Worm (Caenorhabditis elegans) whole organism, late embryonic: Measurements from ENCODE around the gene grd-14.

Source experiments
- C38D4.7 ChIP-seq: fragments of 200-800 bp; sonication (Bioruptor generic); optimal IDR thresholded peaks from 2 replicates; lab custom pipeline; 2018; ENCODE audit warnings: mild to moderate bottlenecking, missing genetic modification characterization, moderate library complexity, missing compliant biosample characterization
- F13H6.1 ChIP-seq: sonication (generic microtip); optimal IDR thresholded peaks from 2 replicates; lab custom pipeline; 2016; ENCODE audit warnings: missing genetic modification characterization, missing compliant biosample characterization
- K02D7.2 ChIP-seq: sonication (generic microtip); optimal IDR thresholded peaks from 2 replicates; lab custom pipeline; 2017; ENCODE audit warnings: mild to moderate bottlenecking, missing genetic modification characterization, missing compliant biosample characterization
- K09A11.1 ChIP-seq: sonication (generic microtip); optimal IDR thresholded peaks from 2 replicates; lab custom pipeline; 2017; ENCODE audit warnings: antibody characterized with exemption, mild to moderate bottlenecking, missing genetic modification characterization, missing compliant biosample characterization; ENCODE audit not compliant: insufficient read depth
- T23F11.4 ChIP-seq: fragments of 200-800 bp; sonication (Bioruptor generic); optimal IDR thresholded peaks from 2 replicates; lab custom pipeline; 2018; ENCODE audit warnings: mild to moderate bottlenecking, missing genetic modification characterization, missing compliant biosample characterization
- Y22D7AL.16 ChIP-seq: sonication (generic microtip); optimal IDR thresholded peaks from 2 replicates; lab custom pipeline; 2016; ENCODE audit warnings: missing genetic modification characterization, missing compliant biosample characterization
- ahr-1 ChIP-seq: sonication (generic microtip); optimal IDR thresholded peaks from 2 replicates; lab custom pipeline; 2016; ENCODE audit warnings: missing genetic modification characterization, missing compliant biosample characterization
- ceh-14 ChIP-seq: sonication (generic microtip); optimal IDR thresholded peaks from 2 replicates; lab custom pipeline; 2016; ENCODE audit warnings: missing genotype, missing genetic modification characterization, missing compliant biosample characterization
- ceh-19 ChIP-seq: fragments of 200-800 bp; sonication (Bioruptor generic); optimal IDR thresholded peaks from 2 replicates; lab custom pipeline; 2018; ENCODE audit warnings: mild to moderate bottlenecking, missing genetic modification characterization, missing compliant biosample characterization
- ceh-2 ChIP-seq: sonication (generic microtip); optimal IDR thresholded peaks from 2 replicates; lab custom pipeline; 2016; ENCODE audit warnings: missing genotype, missing genetic modification characterization, missing compliant biosample characterization
- ceh-24 ChIP-seq: sonication (generic microtip); optimal IDR thresholded peaks from 2 replicates; lab custom pipeline; 2016; ENCODE audit warnings: mild to moderate bottlenecking, missing genetic modification characterization, missing compliant biosample characterization
- ceh-30 ChIP-seq: fragments of 150-350 bp; optimal IDR thresholded peaks from 2 replicates; lab custom pipeline; 2014; ENCODE audit warnings: missing biosample characterization, missing genetic modification characterization
- ceh-34 ChIP-seq: sonication (generic microtip); optimal IDR thresholded peaks from 2 replicates; lab custom pipeline; 2016; ENCODE audit warnings: mild to moderate bottlenecking, missing genetic modification characterization, missing compliant biosample characterization
- ceh-6 ChIP-seq: fragments of 200-800 bp; sonication (Bioruptor generic); optimal IDR thresholded peaks from 2 replicates; lab custom pipeline; 2018; ENCODE audit warnings: mild to moderate bottlenecking, missing genetic modification characterization, missing compliant biosample characterization
- ceh-9 ChIP-seq: sonication (generic microtip); optimal IDR thresholded peaks from 2 replicates; lab custom pipeline; 2016; ENCODE audit warnings: mild to moderate bottlenecking, missing genetic modification characterization, inconsistent platforms, missing compliant biosample characterization
- dmd-4 ChIP-seq: sonication (generic microtip); optimal IDR thresholded peaks from 2 replicates; lab custom pipeline; 2016; ENCODE audit warnings: borderline replicate concordance, missing genetic modification characterization, missing compliant biosample characterization
- dve-1 ChIP-seq: sonication (generic microtip); optimal IDR thresholded peaks from 2 replicates; lab custom pipeline; 2017; ENCODE audit warnings: antibody characterized with exemption, mild to moderate bottlenecking, missing genetic modification characterization, missing compliant biosample characterization
- elt-2 ChIP-seq: sonication (generic microtip); optimal IDR thresholded peaks from 2 replicates; lab custom pipeline; 2016; ENCODE audit warnings: missing genetic modification reagents, missing genetic modification characterization, missing compliant biosample characterization
- fax-1 ChIP-seq: sonication (generic microtip); optimal IDR thresholded peaks from 2 replicates; lab custom pipeline; 2016; ENCODE audit warnings: missing genotype, missing genetic modification characterization, missing compliant biosample characterization
- fkh-10 ChIP-seq: fragments of 150-350 bp; optimal IDR thresholded peaks from 2 replicates; lab custom pipeline; 2014; ENCODE audit warnings: missing biosample characterization, missing genetic modification reagents, missing genetic modification characterization
- hlh-15 ChIP-seq: sonication (generic microtip); optimal IDR thresholded peaks from 2 replicates; lab custom pipeline; 2016; ENCODE audit warnings: missing genetic modification characterization, missing compliant biosample characterization
- hlh-30 ChIP-seq: sonication (generic microtip); optimal IDR thresholded peaks from 2 replicates; lab custom pipeline; 2017; ENCODE audit warnings: antibody characterized with exemption, missing genetic modification characterization, missing compliant biosample characterization; ENCODE audit not compliant: insufficient read depth
- hlh-6 ChIP-seq: sonication (generic microtip); optimal IDR thresholded peaks from 2 replicates; lab custom pipeline; 2016; ENCODE audit warnings: missing genotype, missing genetic modification characterization, missing compliant biosample characterization
- lim-6 ChIP-seq: sonication (generic microtip); optimal IDR thresholded peaks from 2 replicates; lab custom pipeline; 2016; ENCODE audit warnings: missing genetic modification characterization, missing compliant biosample characterization
- madf-2 ChIP-seq: sonication (generic microtip); optimal IDR thresholded peaks from 2 replicates; lab custom pipeline; 2017; ENCODE audit warnings: missing genetic modification characterization, missing compliant biosample characterization
- mec-3 ChIP-seq: sonication (generic microtip); optimal IDR thresholded peaks from 2 replicates; lab custom pipeline; 2016; ENCODE audit warnings: borderline replicate concordance, missing genetic modification characterization, missing compliant biosample characterization
- nfya-1 ChIP-seq: sonication (generic microtip); optimal IDR thresholded peaks from 2 replicates; lab custom pipeline; 2017; ENCODE audit warnings: missing genetic modification characterization, mild to moderate bottlenecking, missing compliant biosample characterization, antibody characterized with exemption, moderate library complexity
- nhr-232 ChIP-seq: sonication (generic microtip); optimal IDR thresholded peaks from 2 replicates; lab custom pipeline; 2016; ENCODE audit warnings: missing genetic modification characterization, missing compliant biosample characterization
- npax-4 ChIP-seq: sonication (generic microtip); optimal IDR thresholded peaks from 2 replicates; lab custom pipeline; 2016; ENCODE audit warnings: missing genetic modification characterization, missing compliant biosample characterization
- pag-3 ChIP-seq: sonication (generic microtip); optimal IDR thresholded peaks from 2 replicates; lab custom pipeline; 2016; ENCODE audit warnings: missing compliant biosample characterization, missing genetic modification characterization, borderline replicate concordance
- pax-1 ChIP-seq: fragments of 150-350 bp; optimal IDR thresholded peaks from 2 replicates; lab custom pipeline; 2014; ENCODE audit warnings: missing biosample characterization, missing genetic modification characterization
- ref-2 ChIP-seq: sonication (generic microtip); optimal IDR thresholded peaks from 2 replicates; lab custom pipeline; 2016; ENCODE audit warnings: missing genetic modification characterization, missing compliant biosample characterization
- sox-2 ChIP-seq: fragments of 200-800 bp; sonication (Bioruptor generic); IDR thresholded peaks from 2 replicates; pipeline ENCODE4 v1.3.6; 2022; ENCODE audit warnings: missing genetic modification reagents, missing genetic modification characterization, missing compliant biosample characterization
- sox-4 ChIP-seq: sonication (generic microtip); optimal IDR thresholded peaks from 2 replicates; lab custom pipeline; 2017; ENCODE audit warnings: mild to moderate bottlenecking, missing genetic modification characterization, inconsistent platforms, missing compliant biosample characterization
- syd-9 ChIP-seq: sonication (generic microtip); optimal IDR thresholded peaks from 2 replicates; lab custom pipeline; 2016; ENCODE audit warnings: mild to moderate bottlenecking, missing genetic modification characterization, moderate library complexity, missing compliant biosample characterization
- tbx-7 ChIP-seq: sonication (generic microtip); optimal IDR thresholded peaks from 2 replicates; lab custom pipeline; 2016; ENCODE audit warnings: missing genotype, missing genetic modification characterization, missing compliant biosample characterization
- unc-3 ChIP-seq, 2 experiments: fragments of 200-800 bp in 1 of 2; sonication (Bioruptor generic) in 1 of 2; sonication (generic microtip) in 1 of 2; conservative IDR thresholded peaks in 1 of 2; optimal IDR thresholded peaks in 1 of 2; 2 replicates each; pipeline versions ENCODE4 v1.3.6 to Lab custom; 2016 to 2022; ENCODE audit warnings: missing compliant biosample characterization in 2 of 2, missing genetic modification characterization in 2 of 2, missing genetic modification reagents in 1 of 2
- unc-55 ChIP-seq: sonication (generic microtip); optimal IDR thresholded peaks from 2 replicates; lab custom pipeline; 2017; ENCODE audit warnings: missing biosample characterization, missing genetic modification reagents, missing genetic modification characterization
- unc-86 ChIP-seq: sonication (generic microtip); optimal IDR thresholded peaks from 2 replicates; lab custom pipeline; 2016; ENCODE audit warnings: missing genetic modification characterization, missing compliant biosample characterization

Gene grd-14

DNA sequence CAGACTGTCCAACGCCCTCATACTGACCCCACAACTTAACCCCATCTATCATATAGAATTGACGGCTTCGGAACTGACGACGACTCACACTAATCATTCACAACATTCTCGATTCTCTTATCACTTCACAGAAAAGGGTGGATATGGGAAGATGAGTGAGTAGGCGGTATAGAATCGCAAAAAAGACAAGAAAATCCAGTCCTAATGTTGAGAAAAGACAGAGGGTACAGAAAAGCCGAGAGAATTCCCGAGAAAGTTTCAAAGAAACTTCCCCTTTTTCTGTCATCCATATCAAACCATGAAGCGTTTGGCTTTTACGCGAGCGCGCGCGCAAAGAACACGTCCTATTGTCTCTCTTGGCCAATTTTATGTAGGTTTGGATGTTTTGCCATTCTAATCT, 4.4 kb downstream of the grd-14 start:
- TF ChIP-seq fax-1 (tag; lab: Kevin White, UChicago) (no peak), unc-3 (GFP tag; conservative IDR thresholded peaks at IDR 0.05; lab: Robert Waterston, UW) (no peak), unc-3 (tag; optimal IDR thresholded peaks at IDR 0.05; lab: Kevin White, UChicago) (no peak), npax-4 (tag; lab: Kevin White, UChicago) (no peak), sox-4 (no peak), ceh-14 (tag; lab: Kevin White, UChicago) (no peak), dve-1 (no peak), K02D7.2 (no peak), unc-86 (tag; lab: Kevin White, UChicago) (no peak), madf-2 (no peak), ceh-34 (tag; lab: Kevin White, UChicago) (no peak), sox-2 (GFP tag; lab: Robert Waterston, UW) (no peak)

DNA sequence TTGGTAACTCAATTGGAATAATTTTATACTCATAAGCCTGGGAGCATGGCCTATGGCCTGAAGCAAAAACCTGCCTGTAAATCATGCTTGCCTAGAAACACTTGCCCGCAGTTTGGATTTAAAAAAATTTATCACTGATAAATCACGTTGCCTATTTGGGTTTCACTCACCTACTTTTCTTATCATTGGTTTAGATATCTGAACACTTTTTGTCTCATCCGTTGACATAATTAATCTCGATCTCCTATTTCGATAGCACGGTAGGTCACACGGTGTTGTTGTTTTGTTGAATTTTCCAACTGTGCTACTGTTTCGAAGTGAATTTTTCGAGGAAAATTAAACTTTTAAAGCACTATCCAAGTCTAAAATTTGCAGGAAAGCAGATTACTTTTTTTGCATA, 7.2 kb downstream of the grd-14 start:
- TF ChIP-seq tbx-7 (tag; lab: Kevin White, UChicago) (no peak), ceh-9 (tag; lab: Kevin White, UChicago) (no peak), ceh-34 (tag; lab: Kevin White, UChicago) (no peak), dmd-4 (no peak), npax-4 (tag; lab: Kevin White, UChicago) (no peak), Y22D7AL.16 (tag; lab: Kevin White, UChicago) (no peak), mec-3 (tag; lab: Kevin White, UChicago) (no peak)

DNA sequence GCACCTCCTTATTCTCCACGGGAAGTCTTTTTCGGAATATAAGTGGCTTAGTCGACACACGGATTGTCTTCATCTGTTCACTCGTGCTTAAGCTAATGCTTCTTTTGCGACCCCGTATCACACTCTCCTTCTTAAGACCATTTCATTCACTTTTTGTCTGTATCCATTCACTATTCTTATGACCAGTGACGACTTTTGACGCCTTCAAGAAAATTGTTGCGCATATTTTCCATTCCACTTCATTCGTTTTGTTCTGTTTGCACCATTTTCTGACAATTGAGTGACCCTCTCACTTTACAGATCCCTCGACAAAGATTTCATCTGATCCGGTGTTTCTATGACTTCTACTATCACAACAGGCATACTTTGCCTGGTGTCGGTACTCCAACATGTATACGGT, 7.8 kb downstream of the grd-14 start, which contains the start of gene H03E18.1:
Gene H03E18.1, plus strand, starts transcription at position 301 of the 400 bp plus-strand sequence.
- TF ChIP-seq ceh-2 (no peak), ref-2 (tag; lab: Kevin White, UChicago) (no peak), C38D4.7 (no peak), ceh-30 (tag; lab: Kevin White, UChicago) (no peak), K09A11.1 (tag; lab: Kevin White, UChicago) (no peak), nhr-232 (no peak), Y22D7AL.16 (tag; lab: Kevin White, UChicago) (no peak), ceh-34 (tag; lab: Kevin White, UChicago) (no peak), ahr-1 (tag; lab: Kevin White, UChicago) (no peak), nfya-1 (no peak), sox-4 (no peak), fkh-10 (no peak), hlh-15 (no peak), pax-1 (tag; lab: Kevin White, UChicago) (no peak), madf-2 (no peak), F13H6.1 (tag; lab: Kevin White, UChicago) (no peak), ceh-24 (no peak)

DNA sequence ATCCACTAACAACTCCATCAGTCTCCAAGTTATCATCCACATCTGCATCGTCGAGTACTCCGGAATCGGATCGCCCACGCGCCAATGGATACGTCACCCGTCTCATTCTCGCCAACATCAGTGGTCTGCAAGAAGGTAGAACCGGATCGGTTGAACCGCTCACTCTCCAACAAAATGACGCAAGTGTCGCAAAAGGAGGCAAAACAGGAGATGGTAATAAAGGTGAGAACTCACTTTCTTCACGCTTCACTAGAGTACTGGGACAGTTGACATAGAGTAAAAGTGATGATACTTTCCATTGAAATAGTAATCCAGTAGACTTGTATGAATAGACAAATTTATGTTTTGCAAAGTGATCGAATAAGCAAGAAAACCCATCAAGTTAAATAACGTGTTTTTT, 9.3 kb downstream of the grd-14 start:
- TF ChIP-seq pag-3 (tag; lab: Kevin White, UChicago) (no peak), Y22D7AL.16 (tag; lab: Kevin White, UChicago) (no peak), hlh-6 (no peak), hlh-30 (tag; lab: Kevin White, UChicago) (no peak), elt-2 (tag; lab: Kevin White, UChicago) (no peak), T23F11.4 (GFP tag; lab: Kevin White, UChicago) (no peak), hlh-15 (no peak), pax-1 (tag; lab: Kevin White, UChicago) (no peak), unc-55 (GFP tag; lab: Kevin White, UChicago) (no peak), unc-3 (GFP tag; conservative IDR thresholded peaks at IDR 0.05; lab: Robert Waterston, UW) (no peak), unc-3 (tag; optimal IDR thresholded peaks at IDR 0.05; lab: Kevin White, UChicago) (no peak), ceh-6 (GFP tag; lab: Kevin White, UChicago) (no peak), syd-9 (tag; lab: Kevin White, UChicago) (no peak), nfya-1 (no peak), ceh-30 (tag; lab: Kevin White, UChicago) (no peak), unc-86 (tag; lab: Kevin White, UChicago) (no peak), ceh-19 (GFP tag; lab: Kevin White, UChicago) (no peak), dve-1 (no peak), lim-6 (tag; lab: Kevin White, UChicago) (no peak)
